Worm (Caenorhabditis elegans): ENCODE results near the gene zfp-1.

DNA sequence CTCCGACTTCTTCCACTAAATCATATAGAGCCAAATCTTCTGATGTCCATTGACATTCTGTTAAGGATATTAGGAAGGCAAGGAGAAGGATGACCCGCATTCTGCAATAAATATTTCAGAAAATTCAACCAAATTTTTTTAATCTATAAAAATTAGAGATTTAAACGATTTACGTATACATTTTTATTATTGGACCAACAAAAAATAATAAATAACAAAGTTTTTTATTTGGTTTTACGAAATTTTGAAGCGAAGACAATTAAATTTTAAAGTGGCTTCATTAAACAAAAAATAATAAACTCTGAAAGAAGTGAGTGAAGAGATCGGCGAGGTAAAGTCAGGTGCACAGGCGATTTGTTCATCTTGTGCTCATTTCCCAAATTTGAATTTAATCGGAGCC is 35.8 kb downstream of the zfp-1 start, which contains the start of gene F54F2.9:
- TF ChIP-seq snpc-4 (tag; optimal IDR thresholded peaks at IDR 0.05) (no peak), unc-62 (GFP tag; optimal IDR thresholded peaks at IDR 0.05) (no peak), gmeb-1 (tag; optimal IDR thresholded peaks at IDR 0.05) (no peak), nhr-11 (tag; optimal IDR thresholded peaks at IDR 0.05) (no peak), aly-2 (tag; optimal IDR thresholded peaks at IDR 0.05) (no peak)
